Worm (Caenorhabditis elegans): ENCODE results near the gene snb-5.

ce11 chrIII:8201117-8201516 lies 1.7 kb upstream of the snb-5 start, which contains the start of gene unc-36:
- TF ChIP-seq ztf-28 (GFP tag; IDR thresholded peaks at IDR 0.05) (no peak), ztf-25 (GFP tag; IDR thresholded peaks at IDR 0.05) (no peak), dox-1 (GFP tag; IDR thresholded peaks at IDR 0.05) (no peak), F57A8.1 (GFP tag; optimal IDR thresholded peaks at IDR 0.05) (no peak), lin-26 (GFP tag; IDR thresholded peaks at IDR 0.05) (no peak), T26A5.8 (tag; optimal IDR thresholded peaks at IDR 0.05) (no peak)
